Worm (Caenorhabditis elegans) whole organism, L1 larva: ENCODE data around the gene dml-1.

Experiments
- C04F5.9 ChIP-seq: sonication (generic microtip); optimal IDR thresholded peaks from 2 replicates; lab custom pipeline; 2016; ENCODE audit warnings: missing genetic modification characterization, missing compliant biosample characterization
- C34B4.2 ChIP-seq: sonication (generic microtip); optimal IDR thresholded peaks from 2 replicates; lab custom pipeline; 2017; ENCODE audit warnings: mild to moderate bottlenecking, missing genetic modification characterization, missing compliant biosample characterization
- F16B12.6 ChIP-seq: fragments of 150-350 bp; optimal IDR thresholded peaks from 2 replicates; lab custom pipeline; 2014; ENCODE audit warnings: missing biosample characterization, missing genetic modification characterization
- Y116A8C.19 ChIP-seq: sonication (generic microtip); optimal IDR thresholded peaks from 2 replicates; lab custom pipeline; 2016; ENCODE audit warnings: missing compliant biosample characterization, missing genetic modification characterization, borderline replicate concordance
- blmp-1 ChIP-seq: fragments of 150-350 bp; optimal IDR thresholded peaks from 2 replicates; lab custom pipeline; 2014; ENCODE audit warnings: missing biosample characterization, missing genetic modification characterization
- ceh-90 ChIP-seq: sonication (generic microtip); optimal IDR thresholded peaks from 2 replicates; lab custom pipeline; 2016; ENCODE audit warnings: missing genetic modification characterization, missing compliant biosample characterization
- dsc-1 ChIP-seq: sonication (generic microtip); optimal IDR thresholded peaks from 2 replicates; lab custom pipeline; 2016; ENCODE audit warnings: mild to moderate bottlenecking, missing genetic modification characterization, missing compliant biosample characterization
- efl-1 ChIP-seq, 4 experiments: fragments of 150-350 bp; optimal IDR thresholded peaks in 3 of 4; peaks in 1 of 4; 1 replicate in 1 of 4; 2 replicates in 3 of 4; lab custom pipeline; 2014; ENCODE audit warnings: missing biosample characterization in 2 of 4, missing genetic modification characterization in 2 of 4, missing genetic modification reagents in 2 of 4
- efl-3 ChIP-seq: fragments of 200-800 bp; sonication (Bioruptor generic); optimal IDR thresholded peaks from 2 replicates; lab custom pipeline; 2018; ENCODE audit warnings: mild to moderate bottlenecking, missing genetic modification characterization, missing compliant biosample characterization
- egl-27 ChIP-seq, 2 experiments: fragments of 150-350 bp in 1 of 2; sonication (generic microtip); optimal IDR thresholded peaks; 3 replicates each; lab custom pipeline; 2017 to 2018; ENCODE audit warnings: missing biosample characterization in 2 of 2, missing genetic modification characterization in 2 of 2, missing genetic modification reagents in 2 of 2
- ets-5 ChIP-seq: fragments of 200-800 bp; sonication (Bioruptor generic); IDR thresholded peaks from 2 replicates; pipeline ENCODE4 v1.3.6; 2022; ENCODE audit warnings: missing genetic modification characterization, missing compliant biosample characterization
- fos-1 ChIP-seq: fragments of 150-350 bp; optimal IDR thresholded peaks from 2 replicates; lab custom pipeline; 2014; ENCODE audit warnings: missing biosample characterization, missing genetic modification characterization
- hlh-17 ChIP-seq: fragments of 200-800 bp; sonication (Bioruptor generic); optimal IDR thresholded peaks from 2 replicates; lab custom pipeline; 2018; ENCODE audit warnings: missing genetic modification characterization, mild to moderate bottlenecking, missing compliant biosample characterization, moderate library complexity, borderline replicate concordance
- isw-1 ChIP-seq: fragments of 200-800 bp; sonication (Bioruptor generic); IDR thresholded peaks from 2 replicates; pipeline ENCODE4 v1.3.6; 2022; ENCODE audit warnings: missing genetic modification characterization, missing compliant biosample characterization
- jun-1 ChIP-seq: fragments of 150-350 bp; optimal IDR thresholded peaks from 2 replicates; lab custom pipeline; 2014; ENCODE audit warnings: missing biosample characterization, missing genetic modification reagents, missing genetic modification characterization
- lin-14 ChIP-seq: fragments of 200-800 bp; sonication (Bioruptor generic); optimal IDR thresholded peaks from 2 replicates; lab custom pipeline; 2018; ENCODE audit warnings: mild to moderate bottlenecking, missing genetic modification characterization, moderate library complexity, missing compliant biosample characterization
- lin-15B ChIP-seq: fragments of 150-350 bp; sonication (generic microtip); optimal IDR thresholded peaks from 3 replicates; lab custom pipeline; 2014; ENCODE audit warnings: missing biosample characterization, missing genetic modification characterization
- lin-39 ChIP-seq: fragments of 150-350 bp; optimal IDR thresholded peaks from 2 replicates; lab custom pipeline; 2014; ENCODE audit warnings: missing biosample characterization, missing genetic modification reagents, missing genetic modification characterization
- lir-3 ChIP-seq: sonication (generic microtip); optimal IDR thresholded peaks from 2 replicates; lab custom pipeline; 2016; ENCODE audit warnings: mild to moderate bottlenecking, missing genetic modification characterization, moderate library complexity, missing compliant biosample characterization; ENCODE audit not compliant: poor library complexity
- lsy-2 ChIP-seq, 2 experiments: fragments of 150-350 bp; optimal IDR thresholded peaks; 2 replicates each; lab custom pipeline; 2014; ENCODE audit warnings: missing biosample characterization in 2 of 2, missing genetic modification characterization in 2 of 2
- mef-2 ChIP-seq: fragments of 150-350 bp; optimal IDR thresholded peaks from 2 replicates; lab custom pipeline; 2014; ENCODE audit warnings: missing biosample characterization, missing genetic modification characterization
- nhr-20 ChIP-seq: sonication (generic microtip); optimal IDR thresholded peaks from 2 replicates; lab custom pipeline; 2016; ENCODE audit warnings: mild to moderate bottlenecking, missing genetic modification characterization, missing compliant biosample characterization
- nhr-237 ChIP-seq: fragments of 150-350 bp; optimal IDR thresholded peaks from 2 replicates; lab custom pipeline; 2014; ENCODE audit warnings: missing biosample characterization, missing genetic modification characterization
- nhr-28 ChIP-seq: fragments of 150-350 bp; optimal IDR thresholded peaks from 2 replicates; lab custom pipeline; 2014; ENCODE audit warnings: missing biosample characterization, missing genetic modification characterization
- nhr-85 ChIP-seq: sonication (generic microtip); peaks from one replicate; lab custom pipeline; 2016; ENCODE audit warnings: missing genetic modification characterization, inconsistent platforms, missing compliant biosample characterization
- nhr-90 ChIP-seq: sonication (generic microtip); optimal IDR thresholded peaks from 2 replicates; lab custom pipeline; 2016; ENCODE audit warnings: mild to moderate bottlenecking, missing genetic modification characterization, missing compliant biosample characterization; ENCODE audit not compliant: poor library complexity
- pqm-1 ChIP-seq: sonication (generic microtip); optimal IDR thresholded peaks from 3 replicates; lab custom pipeline; 2017; ENCODE audit warnings: missing biosample characterization, missing genetic modification characterization
- skn-1 ChIP-seq: fragments of 150-350 bp; optimal IDR thresholded peaks from 2 replicates; lab custom pipeline; 2014; ENCODE audit warnings: missing biosample characterization, missing genetic modification characterization
- snu-23 ChIP-seq: sonication (generic microtip); optimal IDR thresholded peaks from 2 replicates; lab custom pipeline; 2016; ENCODE audit warnings: missing genetic modification characterization, missing compliant biosample characterization
- sox-4 ChIP-seq: sonication (generic microtip); optimal IDR thresholded peaks from 2 replicates; lab custom pipeline; 2016; ENCODE audit warnings: missing genetic modification characterization, missing compliant biosample characterization
- sup-37 ChIP-seq: fragments of 200-800 bp; sonication (Bioruptor generic); optimal IDR thresholded peaks from 2 replicates; lab custom pipeline; 2018; ENCODE audit warnings: mild to moderate bottlenecking, missing genetic modification characterization, missing compliant biosample characterization
- tbx-2 ChIP-seq: sonication (generic microtip); optimal IDR thresholded peaks from 2 replicates; lab custom pipeline; 2016; ENCODE audit warnings: missing genetic modification characterization, missing compliant biosample characterization
- tlp-1 ChIP-seq: fragments of 150-350 bp; optimal IDR thresholded peaks from 2 replicates; lab custom pipeline; 2014; ENCODE audit warnings: missing biosample characterization, missing genetic modification characterization
- unc-130 ChIP-seq: fragments of 150-350 bp; optimal IDR thresholded peaks from 2 replicates; lab custom pipeline; 2017; ENCODE audit warnings: missing biosample characterization, missing genetic modification characterization, inconsistent platforms
- unc-98 ChIP-seq: fragments of 200-800 bp; sonication (Bioruptor generic); IDR thresholded peaks from 2 replicates; pipeline ENCODE4 v1.3.6; 2022; ENCODE audit warnings: missing genetic modification characterization, missing compliant biosample characterization
- zag-1 ChIP-seq: fragments of 150-350 bp; optimal IDR thresholded peaks from 2 replicates; lab custom pipeline; 2014; ENCODE audit warnings: missing biosample characterization, missing genetic modification characterization
- zip-4 ChIP-seq: fragments of 200-800 bp; sonication (Bioruptor generic); optimal IDR thresholded peaks from 2 replicates; lab custom pipeline; 2018; ENCODE audit warnings: mild to moderate bottlenecking, missing genetic modification characterization, moderate library complexity, missing compliant biosample characterization
- ztf-11 ChIP-seq, 2 experiments: sonication (generic microtip); optimal IDR thresholded peaks; 2 replicates each; lab custom pipeline; 2016 to 2017; ENCODE audit warnings: missing genetic modification characterization in 2 of 2, missing biosample characterization in 1 of 2, missing compliant biosample characterization in 1 of 2
- ztf-4 ChIP-seq: fragments of 150-350 bp; optimal IDR thresholded peaks from 2 replicates; lab custom pipeline; 2014; ENCODE audit warnings: missing biosample characterization, missing genetic modification characterization

dml-1 gene

ce11 chrIV:2886655-2887054 lies at the start of gene dml-1:
Gene dml-1 (plus strand): TSS chrIV:2886955.
- TF ChIP-seq lin-15B (tag; lab: Kevin White, UChicago) (no peak), nhr-28 (tag; lab: Kevin White, UChicago) (no peak), mef-2 (no peak), nhr-85 (tag; lab: Kevin White, UChicago) (no peak), nhr-237 (tag; lab: Kevin White, UChicago) (no peak), efl-1 (optimal IDR thresholded peaks at IDR 0.05; lab: Kevin White, UChicago) (no peak), efl-1 (GFP tag; optimal IDR thresholded peaks at IDR 0.05 in 1 of 2; lab: Kevin White, UChicago) (no peak), efl-3 (no peak), tlp-1 (no peak)

- TF ChIP-seq C34B4.2 (tag; lab: Kevin White, UChicago) (no peak), fos-1 (tag; lab: Kevin White, UChicago) (no peak), dsc-1 (tag; lab: Kevin White, UChicago) (no peak), blmp-1 (tag; lab: Kevin White, UChicago) (no peak), nhr-85 (tag; lab: Kevin White, UChicago) (no peak), Y116A8C.19 (tag; lab: Kevin White, UChicago) (no peak), mef-2 (no peak), ets-5 (GFP tag; lab: Robert Waterston, UW) (no peak), zag-1 (tag; lab: Kevin White, UChicago) (no peak), ztf-4 (tag; lab: Kevin White, UChicago) (no peak), nhr-90 (tag; lab: Kevin White, UChicago) (no peak), unc-130 (tag; lab: Kevin White, UChicago) (no peak), efl-1 (optimal IDR thresholded peaks at IDR 0.05; lab: Kevin White, UChicago) (no peak), efl-1 (GFP tag; optimal IDR thresholded peaks at IDR 0.05 in 1 of 2; lab: Kevin White, UChicago) (no peak), isw-1 (GFP tag; lab: Robert Waterston, UW) (no peak), F16B12.6 (no peak), C04F5.9 (tag; lab: Kevin White, UChicago) (no peak), ztf-11 (tag; optimal IDR thresholded peaks at IDR 0.05; lab: Kevin White, UChicago) (no peak), egl-27 (tag; optimal IDR thresholded peaks at IDR 0.05; lab: Kevin White, UChicago) (no peak)
These were observed 48.4 kb upstream of the dml-1 start, which contains the start of gene Y54G2A.7 for ce11 chrIV:2838308-2838707. Gene Y54G2A.7 (plus strand): TSS chrIV:2838608.

ce11 chrIV:2841260-2841659 lies 45.5 kb upstream of the dml-1 start, which contains the start of gene clec-83:
Gene clec-83 (minus strand): TSS chrIV:2841472.
- TF ChIP-seq efl-1 (optimal IDR thresholded peaks at IDR 0.05; lab: Kevin White, UChicago) (no peak), efl-1 (GFP tag; optimal IDR thresholded peaks at IDR 0.05 in 1 of 2; lab: Kevin White, UChicago) (peak in 1 of 2 experiments; percentile 8), F16B12.6 (no peak)

- no peak for TF ChIP-seq lin-14 (GFP tag; lab: Kevin White, UChicago)
- no peak for TF ChIP-seq hlh-17 (GFP tag; lab: Kevin White, UChicago)
- TF ChIP-seq lir-3: no peak
- no peak for TF ChIP-seq sup-37 (GFP tag; lab: Kevin White, UChicago)
- no peak for TF ChIP-seq jun-1 (tag; lab: Kevin White, UChicago)
These were observed 44.6 kb upstream of the dml-1 start, which contains the start of gene clec-84 for ce11 chrIV:2842162-2842561. Gene clec-84 (plus strand): TSS chrIV:2842462.

- no peak for TF ChIP-seq lin-39 (tag; lab: Kevin White, UChicago)
- no peak for TF ChIP-seq pqm-1
- no peak for TF ChIP-seq nhr-85 (tag; lab: Kevin White, UChicago)
- TF ChIP-seq tbx-2 (tag; lab: Kevin White, UChicago): no peak
- TF ChIP-seq isw-1 (GFP tag; lab: Robert Waterston, UW): no peak
- TF ChIP-seq tlp-1: no peak
- TF ChIP-seq nhr-28 (tag; lab: Kevin White, UChicago): no peak
- no peak for TF ChIP-seq lsy-2 (tag; optimal IDR thresholded peaks at IDR 0.05; lab: Kevin White, UChicago)
- TF ChIP-seq nhr-20: no peak
- TF ChIP-seq unc-98 (GFP tag; lab: Robert Waterston, UW): no peak
- TF ChIP-seq dsc-1 (tag; lab: Kevin White, UChicago): no peak
- no peak for TF ChIP-seq skn-1 (tag; lab: Kevin White, UChicago)
- no peak for TF ChIP-seq zip-4
- no peak for TF ChIP-seq snu-23
- TF ChIP-seq sox-4: no peak
- no peak for TF ChIP-seq ceh-90 (tag; lab: Kevin White, UChicago)
These were observed 42.9 kb upstream of the dml-1 start, which contains the start of gene Y54G2A.15 for ce11 chrIV:2843882-2844281. Gene Y54G2A.15 (minus strand): TSS chrIV:2843982.
